Fruit fly (Drosophila melanogaster): ENCODE measurements around the gene CG2209.

CG2209 gene

DNA sequence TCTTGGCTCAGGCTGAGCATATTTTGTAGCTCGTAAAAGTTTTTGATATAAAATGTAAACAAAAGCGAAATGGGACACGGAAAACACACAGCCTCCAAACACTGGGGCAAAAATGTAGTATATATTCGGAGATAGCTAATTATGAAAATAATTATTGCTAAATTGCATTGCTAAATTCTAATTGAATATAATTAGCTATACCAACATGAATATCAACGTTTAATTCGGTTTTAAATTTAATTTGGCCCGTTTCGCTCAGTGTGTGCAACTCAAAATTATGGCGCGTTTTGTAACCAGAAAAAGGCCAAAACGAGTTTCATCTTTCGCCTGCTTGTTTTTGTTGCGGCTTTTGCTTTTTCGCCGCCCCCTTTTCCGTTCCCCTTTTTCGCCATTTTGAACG lies 1.8 kb downstream of the CG2209 start (continued):
- TF ChIP-seq Rfx (GFP tag; IDR thresholded peaks at IDR 0.05) (peak; percentile 54), HmgD (GFP tag; optimal IDR thresholded peaks at IDR 0.05) (no peak), CG14441 (GFP tag; IDR thresholded peaks at IDR 0.05) (0 out of 2 replicates have a peak, but pooled peaks have one; percentile 10), hkb (optimal IDR thresholded peaks at IDR 0.05) (no peak), hkb (GFP tag; IDR thresholded peaks at IDR 0.05) (no peak), tll (GFP tag; optimal IDR thresholded peaks at IDR 0.05) (no peak), kah (GFP tag; optimal IDR thresholded peaks at IDR 0.05) (no peak), Neu2 (GFP tag; optimal IDR thresholded peaks at IDR 0.05; ENCODE audit: borderline replicate concordance) (no peak), CG5180 (GFP tag; optimal IDR thresholded peaks at IDR 0.05) (no peak), CG4424 (GFP tag; optimal IDR thresholded peaks at IDR 0.05) (peak; percentile 10), sd (tag; optimal IDR thresholded peaks at IDR 0.05) (no peak), dati (GFP tag; IDR thresholded peaks at IDR 0.05) (no peak), ato (GFP tag; IDR thresholded peaks at IDR 0.05; ENCODE audit: partially characterized antibody) (no peak), CG8765 (GFP tag; IDR thresholded peaks at IDR 0.05) (no peak), CG10565 (GFP tag; optimal IDR thresholded peaks at IDR 0.05) (no peak), D (optimal IDR thresholded peaks at IDR 0.05) (no peak), D (GFP tag; optimal IDR thresholded peaks at IDR 0.05) (no peak), Oaz (GFP tag; IDR thresholded peaks at IDR 0.05) (no peak), NfI (GFP tag; optimal IDR thresholded peaks at IDR 0.05) (no peak), z (GFP tag; IDR thresholded peaks at IDR 0.05) (no peak), ind (GFP tag; optimal IDR thresholded peaks at IDR 0.05) (peak; percentile 17), dmrt99B (tag; optimal IDR thresholded peaks at IDR 0.05) (peak; percentile 49), Hr51 (GFP tag; optimal IDR thresholded peaks at IDR 0.05) (peak in 1 of 2 experiments; percentile 48), CG9797 (GFP tag; optimal IDR thresholded peaks at IDR 0.05) (no peak), CG34376 (GFP tag; optimal IDR thresholded peaks at IDR 0.05) (no peak), crol (GFP tag; IDR thresholded peaks at IDR 0.05) (no peak), Nf-YC (tag; optimal IDR thresholded peaks at IDR 0.05) (no peak), CG3407 (GFP tag; optimal IDR thresholded peaks at IDR 0.05) (no peak), MTF-1 (GFP tag; optimal IDR thresholded peaks at IDR 0.05; ENCODE audit: borderline replicate concordance) (no peak), CG12299 (tag; optimal IDR thresholded peaks at IDR 0.05) (no peak), CG18476 (GFP tag; optimal IDR thresholded peaks at IDR 0.05) (no peak), B-H1 (GFP tag; IDR thresholded peaks at IDR 0.05) (no peak), repo (GFP tag; optimal IDR thresholded peaks at IDR 0.05) (no peak), shn (GFP tag; optimal IDR thresholded peaks at IDR 0.05) (no peak), hb (GFP tag; IDR thresholded peaks at IDR 0.05; ENCODE audit: partially characterized antibody) (no peak), CoRest (tag; optimal IDR thresholded peaks at IDR 0.05) (peak; percentile 24), Lhr (GFP tag; optimal IDR thresholded peaks at IDR 0.05) (no peak), ro (GFP tag; IDR thresholded peaks at IDR 0.05) (no peak), CG9727 (GFP tag; optimal IDR thresholded peaks at IDR 0.05) (peak; percentile 16), Nf-YB (GFP tag; optimal IDR thresholded peaks at IDR 0.05) (no peak), gro (GFP tag; optimal IDR thresholded peaks at IDR 0.05) (no peak), ara (GFP tag; IDR thresholded peaks at IDR 0.05) (no peak), sens (GFP tag) (peak; percentile 74), Hey (tag; optimal IDR thresholded peaks at IDR 0.05) (no peak), ERR (GFP tag; optimal IDR thresholded peaks at IDR 0.05) (no peak), nom (GFP tag; optimal IDR thresholded peaks at IDR 0.05) (no peak), CG31224 (GFP tag; IDR thresholded peaks at IDR 0.05) (no peak)

Data from whole organism, embryonic.